Worm (Caenorhabditis elegans) whole organism, mixed stage, embryonic: ENCODE data around the gene msh-5.

Source experiments
- blmp-1 ChIP-seq: fragments of 150-350 bp; optimal IDR thresholded peaks from 2 replicates; lab custom pipeline; 2014; ENCODE audit warnings: missing biosample characterization, missing genetic modification characterization
- ceh-43 ChIP-seq: fragments of 200-800 bp; sonication (Bioruptor generic); optimal IDR thresholded peaks from 2 replicates; lab custom pipeline; 2018; ENCODE audit warnings: mild to moderate bottlenecking, missing genetic modification characterization, moderate library complexity, missing compliant biosample characterization
- cnd-1 ChIP-seq: fragments of 200-800 bp; sonication (Bioruptor generic); optimal IDR thresholded peaks from 2 replicates; lab custom pipeline; 2018; ENCODE audit warnings: mild to moderate bottlenecking, missing genetic modification characterization, missing compliant biosample characterization
- drap-1 ChIP-seq: fragments of 200-800 bp; sonication (Bioruptor generic); optimal IDR thresholded peaks from 3 replicates; lab custom pipeline; 2018; ENCODE audit warnings: mild to moderate bottlenecking, missing genetic modification characterization, missing compliant biosample characterization
- lsy-2 ChIP-seq: fragments of 150-350 bp; optimal IDR thresholded peaks from 2 replicates; lab custom pipeline; 2014; ENCODE audit warnings: missing biosample characterization, missing genetic modification characterization
- mep-1 ChIP-seq: fragments of 150-350 bp; optimal IDR thresholded peaks from 2 replicates; lab custom pipeline; 2017; ENCODE audit warnings: missing biosample characterization, missing genetic modification reagents, missing genetic modification characterization, inconsistent platforms
- nhr-12 ChIP-seq: fragments of 150-350 bp; optimal IDR thresholded peaks from 2 replicates; lab custom pipeline; 2014; ENCODE audit warnings: missing biosample characterization, missing genetic modification characterization
- nhr-2 ChIP-seq: fragments of 150-350 bp; optimal IDR thresholded peaks from 2 replicates; lab custom pipeline; 2014; ENCODE audit warnings: missing biosample characterization, missing genetic modification characterization
- nhr-237 ChIP-seq: fragments of 150-350 bp; optimal IDR thresholded peaks from 2 replicates; lab custom pipeline; 2014; ENCODE audit warnings: missing biosample characterization, missing genetic modification characterization
- nhr-28 ChIP-seq: fragments of 150-350 bp; optimal IDR thresholded peaks from 2 replicates; lab custom pipeline; 2014; ENCODE audit warnings: missing biosample characterization, missing genetic modification characterization
- nhr-76 ChIP-seq: sonication (generic microtip); optimal IDR thresholded peaks from 2 replicates; lab custom pipeline; 2017; ENCODE audit warnings: missing biosample characterization, missing genetic modification characterization
- snpc-4 ChIP-seq: fragments of 150-350 bp; optimal IDR thresholded peaks from 2 replicates; lab custom pipeline; 2014; ENCODE audit warnings: missing biosample characterization, missing genetic modification characterization
- unc-62 ChIP-seq: fragments of 150-350 bp; optimal IDR thresholded peaks from 2 replicates; lab custom pipeline; 2014; ENCODE audit warnings: missing biosample characterization, missing genetic modification reagents, missing genetic modification characterization

DNA sequence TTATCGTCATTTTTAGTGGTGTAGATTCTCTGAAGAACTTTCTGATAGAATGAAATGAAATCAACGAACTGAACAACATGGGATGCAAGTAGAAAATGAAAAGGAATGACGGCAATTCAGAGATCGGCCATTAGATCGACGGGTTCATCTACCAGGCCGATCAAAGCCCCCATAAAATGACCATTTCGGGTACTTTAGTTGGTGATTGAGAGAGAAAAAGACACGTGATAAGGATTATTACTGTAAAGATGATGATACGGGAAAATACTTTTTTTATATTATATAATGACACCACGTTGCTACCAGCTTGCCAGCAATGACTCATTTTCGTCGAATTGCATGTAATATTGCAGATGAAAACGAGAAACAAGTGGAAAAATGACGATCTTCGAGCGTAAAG is 45.3 kb upstream of the msh-5 start, which contains the start of gene best-1:
- TF ChIP-seq cnd-1 (tag; lab: Kevin White, UChicago) (no peak), snpc-4 (tag; lab: Kevin White, UChicago) (no peak), blmp-1 (tag; lab: Kevin White, UChicago) (no peak), unc-62 (GFP tag; lab: Kevin White, UChicago) (no peak), nhr-12 (no peak), nhr-28 (tag; lab: Kevin White, UChicago) (no peak), nhr-237 (tag; lab: Kevin White, UChicago) (no peak), mep-1 (no peak), nhr-2 (no peak), nhr-76 (tag; lab: Kevin White, UChicago) (no peak), lsy-2 (no peak), ceh-43 (GFP tag; lab: Kevin White, UChicago) (no peak), drap-1 (GFP tag; lab: Kevin White, UChicago) (no peak)
